Fruit fly (Drosophila melanogaster): ENCODE measurements around the gene Atox1.

Gene Atox1

dm6 chr3L:21640815-21641214, at the start of gene Atox1:
Gene Atox1 (plus strand): TSS chr3L:21640995.
- TF ChIP-seq CTCF (optimal IDR thresholded peaks at IDR 0.05) (peak; percentile 79 to 81), CG8478 (optimal IDR thresholded peaks at IDR 0.05) (no peak)

- no peak for TF ChIP-seq CG8478 (optimal IDR thresholded peaks at IDR 0.05)
- TF ChIP-seq CTCF (optimal IDR thresholded peaks at IDR 0.05), result no peak
Measured at dm6 chr3L:21591247-21591646, 49.5 kb upstream of the Atox1 start.

- TF ChIP-seq CTCF (optimal IDR thresholded peaks at IDR 0.05), result no peak
- TF ChIP-seq CG8478 (optimal IDR thresholded peaks at IDR 0.05), result no peak
Measured at dm6 chr3L:21594408-21594807, 46.4 kb upstream of the Atox1 start.

dm6 chr3L:21598337-21598736, 42.5 kb upstream of the Atox1 start:
- TF ChIP-seq CG8478 (optimal IDR thresholded peaks at IDR 0.05) (no peak), CTCF (optimal IDR thresholded peaks at IDR 0.05) (no peak)

- no peak for TF ChIP-seq CG8478 (optimal IDR thresholded peaks at IDR 0.05)
- TF ChIP-seq CTCF (optimal IDR thresholded peaks at IDR 0.05), result no peak
Measured at dm6 chr3L:21602275-21602674, 38.5 kb upstream of the Atox1 start.

dm6 chr3L:21604265-21604664, 36.5 kb upstream of the Atox1 start:
- peak; percentile 99 to 100 for TF ChIP-seq CTCF (optimal IDR thresholded peaks at IDR 0.05)
- TF ChIP-seq CG8478 (optimal IDR thresholded peaks at IDR 0.05), result no peak

dm6 chr3L:21610535-21610934, 30.3 kb upstream of the Atox1 start:
- no peak for TF ChIP-seq CTCF (optimal IDR thresholded peaks at IDR 0.05)
- no peak for TF ChIP-seq CG8478 (optimal IDR thresholded peaks at IDR 0.05)

dm6 chr3L:21617354-21617753, 23.4 kb upstream of the Atox1 start, which contains the start of the genes S1P and CG11307:
Gene S1P (minus strand): TSS chr3L:21617376.
Gene CG11307 (plus strand): TSS chr3L:21617623.
- TF ChIP-seq CTCF (optimal IDR thresholded peaks at IDR 0.05) (no peak), CG8478 (optimal IDR thresholded peaks at IDR 0.05) (no peak)

dm6 chr3L:21625547-21625946, 15.2 kb upstream of the Atox1 start, which contains the start of the genes CG7166 and Alg11:
Gene CG7166 (minus strand): TSS chr3L:21625647.
Gene Alg11 (plus strand): TSS chr3L:21625806.
- TF ChIP-seq CG8478 (optimal IDR thresholded peaks at IDR 0.05), result no peak
- no peak for TF ChIP-seq CTCF (optimal IDR thresholded peaks at IDR 0.05)

- TF ChIP-seq CTCF (optimal IDR thresholded peaks at IDR 0.05), result no peak
- no peak for TF ChIP-seq CG8478 (optimal IDR thresholded peaks at IDR 0.05)
Measured at dm6 chr3L:21626036-21626614, 14.7 kb upstream of the Atox1 start.

- TF ChIP-seq CTCF (optimal IDR thresholded peaks at IDR 0.05) (no peak), CG8478 (optimal IDR thresholded peaks at IDR 0.05) (no peak)
Measured at dm6 chr3L:21634152-21634689, 6.6 kb upstream of the Atox1 start, which contains the start of gene MED1. Gene MED1 (minus strand): TSS chr3L:21634446.

dm6 chr3L:21635208-21635607, 5.6 kb upstream of the Atox1 start, which contains the start of gene ORMDL:
Gene ORMDL (plus strand): TSS chr3L:21635305.
- TF ChIP-seq CG8478 (optimal IDR thresholded peaks at IDR 0.05) (no peak), CTCF (optimal IDR thresholded peaks at IDR 0.05) (no peak)

- TF ChIP-seq CTCF (optimal IDR thresholded peaks at IDR 0.05) (no peak), CG8478 (optimal IDR thresholded peaks at IDR 0.05) (no peak)
Measured at dm6 chr3L:21636265-21636993, 4.4 kb upstream of the Atox1 start, which contains the start of gene CG32444. Gene CG32444 (plus strand): TSS chr3L:21636947.

- TF ChIP-seq CG8478 (optimal IDR thresholded peaks at IDR 0.05) (no peak), CTCF (optimal IDR thresholded peaks at IDR 0.05) (no peak)
Measured at dm6 chr3L:21639059-21639458, 1.7 kb upstream of the Atox1 start, which contains the start of gene CG32445. Gene CG32445 (plus strand): TSS chr3L:21639359.

- TF ChIP-seq CTCF (optimal IDR thresholded peaks at IDR 0.05) (no peak), CG8478 (optimal IDR thresholded peaks at IDR 0.05) (no peak)
Measured at dm6 chr3L:21642908-21643572, 2.2 kb downstream of the Atox1 start.
